Worm (Caenorhabditis elegans): ENCODE data around the gene rilp-1.

Gene rilp-1

DNA sequence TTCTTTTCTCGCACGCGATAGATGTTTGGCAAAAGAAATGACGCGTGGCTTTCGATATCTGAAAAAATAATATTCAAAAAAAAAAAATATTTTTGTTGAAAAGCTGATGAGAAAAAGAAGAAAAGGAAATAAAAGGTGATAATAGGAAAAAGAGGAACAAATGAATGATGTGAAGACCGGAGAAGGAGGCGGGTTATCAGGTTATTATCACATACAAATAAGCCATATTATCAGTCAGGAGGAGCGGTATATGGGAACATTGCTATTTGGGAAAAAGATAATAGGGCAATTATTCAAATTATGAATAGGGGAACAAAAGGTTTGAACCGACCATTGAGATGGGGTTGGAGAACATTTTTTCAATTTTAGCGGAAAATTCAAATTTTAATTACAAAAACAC, 38.2 kb downstream of the rilp-1 start:
- no peak for TF ChIP-seq mxl-3 (GFP tag; optimal IDR thresholded peaks at IDR 0.05)
- TF ChIP-seq nhr-41 (GFP tag; IDR thresholded peaks at IDR 0.05), result no peak
- no peak for TF ChIP-seq mxl-2 (GFP tag; conservative IDR thresholded peaks at IDR 0.05)
- no peak for TF ChIP-seq snpc-4 (tag; optimal IDR thresholded peaks at IDR 0.05)
- no peak for TF ChIP-seq nhr-111 (GFP tag; optimal IDR thresholded peaks at IDR 0.05)
- TF ChIP-seq zag-1 (tag; optimal IDR thresholded peaks at IDR 0.05), result no peak
- no peak for TF ChIP-seq D1046.2 (GFP tag; IDR thresholded peaks at IDR 0.05)
- no peak for TF ChIP-seq cey-2 (tag; optimal IDR thresholded peaks at IDR 0.05; ENCODE audit: borderline replicate concordance, insufficient read depth)
- no peak for TF ChIP-seq jun-1 (tag; optimal IDR thresholded peaks at IDR 0.05)
- TF ChIP-seq lin-1 (GFP tag; IDR thresholded peaks at IDR 0.05), result no peak

DNA sequence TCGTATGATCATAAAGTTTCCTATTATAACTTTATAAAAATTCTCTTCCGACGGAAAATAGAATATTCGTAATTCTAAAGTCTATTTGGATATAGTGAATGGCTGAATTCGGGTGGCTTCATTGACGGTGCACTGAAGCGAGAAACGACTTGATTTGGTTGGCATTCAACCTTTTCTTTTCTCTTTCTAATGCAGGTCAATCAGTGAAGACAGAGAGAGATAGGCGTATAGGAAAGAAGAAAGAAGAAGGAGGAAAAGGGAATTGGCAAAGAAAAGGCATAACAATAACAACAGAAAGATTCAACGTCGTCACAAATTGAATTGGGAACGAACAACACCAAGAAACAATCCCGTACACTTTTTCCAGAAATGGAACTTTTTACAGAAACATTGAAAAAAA, 39.5 kb downstream of the rilp-1 start:
- TF ChIP-seq nhr-111 (GFP tag; optimal IDR thresholded peaks at IDR 0.05) (no peak), aha-1 (tag) (no peak), nhr-10 (tag; optimal IDR thresholded peaks at IDR 0.05) (no peak), ceh-32 (tag; optimal IDR thresholded peaks at IDR 0.05; ENCODE audit: poor library complexity) (no peak), mes-2 (tag; optimal IDR thresholded peaks at IDR 0.05; ENCODE audit: poor library complexity, severe bottlenecking) (no peak), nhr-42 (GFP tag; IDR thresholded peaks at IDR 0.05) (no peak), R02D3.7 (tag; optimal IDR thresholded peaks at IDR 0.05) (no peak), nhr-6 (tag; optimal IDR thresholded peaks at IDR 0.05) (no peak), F10B5.3 (tag; optimal IDR thresholded peaks at IDR 0.05) (no peak), ceh-44 (GFP tag; IDR thresholded peaks at IDR 0.05) (no peak), nhr-48 (tag; optimal IDR thresholded peaks at IDR 0.05) (no peak), ZK546.5 (tag; optimal IDR thresholded peaks at IDR 0.05) (no peak), T26A8.4 (GFP tag; IDR thresholded peaks at IDR 0.05) (no peak), lir-3 (tag; optimal IDR thresholded peaks at IDR 0.05) (no peak), ztf-7 (tag; optimal IDR thresholded peaks at IDR 0.05) (no peak)

DNA sequence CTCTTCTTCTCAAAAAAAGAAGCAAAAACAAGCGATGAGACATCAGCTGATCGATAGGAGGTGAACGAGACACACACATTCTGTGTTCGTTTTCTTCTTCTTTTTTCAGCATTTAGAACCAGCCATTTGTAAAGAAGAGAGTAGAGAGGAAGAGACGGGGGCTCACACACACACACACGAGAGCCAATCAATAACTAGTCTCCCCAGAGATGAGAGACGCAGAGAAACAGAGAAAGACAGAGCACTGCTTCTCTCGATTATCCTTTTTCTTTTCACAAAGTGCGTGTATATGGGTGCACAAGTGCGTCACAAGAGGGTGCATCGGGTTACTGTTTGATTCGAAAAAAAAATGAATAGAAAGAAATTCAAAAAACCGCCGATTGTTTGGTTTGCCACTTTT, 41.4 kb downstream of the rilp-1 start:
- TF ChIP-seq dmd-8 (GFP tag; IDR thresholded peaks at IDR 0.05), result no peak
- no peak for TF ChIP-seq ceh-62 (tag; optimal IDR thresholded peaks at IDR 0.05)
- peak; percentile 67 for TF ChIP-seq ceh-28 (tag; optimal IDR thresholded peaks at IDR 0.05)
- TF ChIP-seq pqm-1 (tag; optimal IDR thresholded peaks at IDR 0.05), result no peak
- peak in 1 of 2 experiments; percentile 65 for TF ChIP-seq hif-1 (tag; optimal IDR thresholded peaks at IDR 0.05)
- no peak for TF ChIP-seq duxl-1 (tag; optimal IDR thresholded peaks at IDR 0.05; ENCODE audit: poor library complexity)
- TF ChIP-seq dpl-1 (GFP tag; optimal IDR thresholded peaks at IDR 0.05), result peak; percentile 29
- TF ChIP-seq ceh-32 (tag; optimal IDR thresholded peaks at IDR 0.05; ENCODE audit: poor library complexity), result no peak
- TF ChIP-seq madf-9 (GFP tag; conservative IDR thresholded peaks at IDR 0.05), result no peak
- peak; percentile 74 for TF ChIP-seq mep-1 (tag; optimal IDR thresholded peaks at IDR 0.05)
- TF ChIP-seq zip-2 (tag; optimal IDR thresholded peaks at IDR 0.05), result no peak
- no peak for TF ChIP-seq aly-2 (tag; optimal IDR thresholded peaks at IDR 0.05)
- TF ChIP-seq T26A8.4 (GFP tag; IDR thresholded peaks at IDR 0.05), result peak; percentile 50; the same call in 1 of the 2 replicates
- no peak for TF ChIP-seq snpc-1.2 (GFP tag; IDR thresholded peaks at IDR 0.05)
- TF ChIP-seq F26F4.8 (GFP tag; conservative IDR thresholded peaks at IDR 0.05), result no peak
- TF ChIP-seq hmg-1.1 (GFP tag; IDR thresholded peaks at IDR 0.05), result peak; percentile 85
- TF ChIP-seq fkh-10 (GFP tag; optimal IDR thresholded peaks at IDR 0.05), result peak; percentile 93
- peak; percentile 61 for TF ChIP-seq lin-39 (tag; optimal IDR thresholded peaks at IDR 0.05)
- 0 out of 2 replicates have a peak, but pooled peaks have one; percentile 52 for TF ChIP-seq ceh-20 (GFP tag; IDR thresholded peaks at IDR 0.05)
- peak; percentile 80 for TF ChIP-seq ctbp-1 (GFP tag; IDR thresholded peaks at IDR 0.05)
- TF ChIP-seq ztf-11 (tag; optimal IDR thresholded peaks at IDR 0.05), result no peak
- peak in 1 of 2 experiments; percentile 59 for TF ChIP-seq daf-16 (GFP tag; optimal IDR thresholded peaks at IDR 0.05)
- TF ChIP-seq daf-16 (tag; optimal IDR thresholded peaks at IDR 0.05), result no peak
- no peak for TF ChIP-seq nhr-102 (tag; optimal IDR thresholded peaks at IDR 0.05)
- TF ChIP-seq dve-1 (tag; optimal IDR thresholded peaks at IDR 0.05; ENCODE audit: insufficient read depth), result peak; percentile 32
- TF ChIP-seq saeg-2 (GFP tag; IDR thresholded peaks at IDR 0.05), result peak; percentile 9; the same call in 1 of the 2 replicates
- peak; percentile 85 for TF ChIP-seq rbr-2 (tag; optimal IDR thresholded peaks at IDR 0.05)
- peak; percentile 78 for TF ChIP-seq hlh-11 (tag; optimal IDR thresholded peaks at IDR 0.05)
